Fruit fly (Drosophila melanogaster) whole organism, embryonic: ENCODE data around the gene CG5861.
A peak's percentile ranks its signal among the peaks of the same experiment; 100 is the strongest.

Experiments used
- ATbp ChIP-seq: fragments of 200-800 bp; sonication (Bioruptor generic); optimal IDR thresholded peaks from 2 replicates; lab custom pipeline; 2017; ENCODE audit warnings: missing biosample characterization, mild to moderate bottlenecking, missing genetic modification characterization, missing genetic modification reagents
- Ada2b ChIP-seq: fragments of 200-800 bp; sonication (Bioruptor generic); IDR thresholded peaks from 2 replicates; pipeline ENCODE4 v1.3.6; 2022; ENCODE audit warnings: missing biosample characterization, missing genetic modification characterization
- Adf1 ChIP-seq: fragments of 200-800 bp; sonication (Bioruptor generic); IDR thresholded peaks from 2 replicates; pipeline ENCODE4 v1.3.6; 2022; ENCODE audit warnings: missing biosample characterization, missing genetic modification characterization
- CG10209 ChIP-seq: fragments of 200-800 bp; sonication (Bioruptor generic); optimal IDR thresholded peaks from 3 replicates; lab custom pipeline; 2017; ENCODE audit warnings: missing biosample characterization, mild to moderate bottlenecking, missing genetic modification characterization, missing genetic modification reagents
- CG10431 ChIP-seq: fragments of 200-800 bp; sonication (Bioruptor generic); optimal IDR thresholded peaks from 3 replicates; lab custom pipeline; 2018; ENCODE audit warnings: missing biosample characterization, mild to moderate bottlenecking, missing genetic modification characterization
- CG11093 ChIP-seq: fragments of 200-800 bp; sonication (Bioruptor generic); IDR thresholded peaks from 3 replicates; pipeline ENCODE4 v1.3.6; 2022; ENCODE audit warnings: missing biosample characterization, missing genetic modification characterization
- CG11696 ChIP-seq: fragments of 200-800 bp; sonication (Bioruptor generic); IDR thresholded peaks from 2 replicates; pipeline ENCODE4 v1.3.6; 2022; ENCODE audit warnings: missing biosample characterization, missing genetic modification characterization
- CG13296 ChIP-seq: fragments of 200-800 bp; sonication (Bioruptor generic); optimal IDR thresholded peaks from 3 replicates; lab custom pipeline; 2018; ENCODE audit warnings: missing biosample characterization, mild to moderate bottlenecking, missing genetic modification characterization
- CG14860 ChIP-seq: fragments of 200-800 bp; sonication (Bioruptor generic); IDR thresholded peaks from 3 replicates; pipeline ENCODE4 v1.3.6; 2022; ENCODE audit warnings: missing biosample characterization, missing genetic modification characterization; ENCODE audit not compliant: partially characterized antibody
- CG15269 ChIP-seq: fragments of 200-800 bp; sonication (Bioruptor generic); optimal IDR thresholded peaks from 2 replicates; lab custom pipeline; 2018; ENCODE audit warnings: missing biosample characterization, mild to moderate bottlenecking, missing genetic modification characterization, moderate library complexity
- CG31388 ChIP-seq: fragments of 200-800 bp; sonication (Bioruptor generic); optimal IDR thresholded peaks from 2 replicates; lab custom pipeline; 2016; ENCODE audit warnings: missing biosample characterization, missing genetic modification characterization
- CG3407 ChIP-seq: fragments of 200-800 bp; sonication (Bioruptor generic); optimal IDR thresholded peaks from 2 replicates; lab custom pipeline; 2018; ENCODE audit warnings: missing biosample characterization, mild to moderate bottlenecking, missing genetic modification characterization
- CG7963 ChIP-seq: fragments of 200-800 bp; sonication (Bioruptor generic); IDR thresholded peaks from 3 replicates; pipeline ENCODE4 v1.3.6; 2022; ENCODE audit warnings: missing biosample characterization, missing genetic modification characterization; ENCODE audit not compliant: partially characterized antibody
- CG7987 ChIP-seq: fragments of 200-800 bp; sonication (Bioruptor generic); optimal IDR thresholded peaks from 2 replicates; lab custom pipeline; 2018; ENCODE audit warnings: missing biosample characterization, mild to moderate bottlenecking, missing genetic modification characterization, moderate library complexity
- CG9797 ChIP-seq: fragments of 200-800 bp; sonication (Bioruptor generic); optimal IDR thresholded peaks from 3 replicates; lab custom pipeline; 2018; ENCODE audit warnings: missing biosample characterization, mild to moderate bottlenecking, missing genetic modification characterization
- CoRest ChIP-seq: fragments of 200-800 bp; sonication (Bioruptor generic); optimal IDR thresholded peaks from 3 replicates; lab custom pipeline; 2018; ENCODE audit warnings: missing biosample characterization, mild to moderate bottlenecking, missing genetic modification characterization, moderate library complexity
- CrebB ChIP-seq: fragments of 200-800 bp; sonication (Bioruptor generic); optimal IDR thresholded peaks from 3 replicates; lab custom pipeline; 2018; ENCODE audit warnings: missing biosample characterization, mild to moderate bottlenecking, missing genetic modification characterization
- Deaf1 ChIP-seq: fragments of 200-800 bp; optimal IDR thresholded peaks from 3 replicates; lab custom pipeline; 2019; ENCODE audit warnings: missing biosample characterization, mild to moderate bottlenecking, missing genetic modification characterization, moderate library complexity
- Dfd ChIP-seq, 2 experiments: fragments of >200 bp; optimal IDR thresholded peaks; 2 replicates each; lab custom pipeline; 2017; ENCODE audit warnings: missing biosample characterization in 2 of 2, missing genetic modification characterization in 2 of 2
- Dp ChIP-seq: fragments of 200-800 bp; sonication (Bioruptor generic); optimal IDR thresholded peaks from 2 replicates; lab custom pipeline; 2018; ENCODE audit warnings: missing biosample characterization, mild to moderate bottlenecking, missing genetic modification characterization, moderate library complexity
- E2f1 ChIP-seq: fragments of 200-800 bp; sonication (Bioruptor generic); IDR thresholded peaks from 2 replicates; pipeline ENCODE4 v1.3.6; 2022; ENCODE audit warnings: missing biosample characterization, missing genetic modification characterization
- Gug ChIP-seq: fragments of 200-800 bp; sonication (Bioruptor generic); IDR thresholded peaks from 4 replicates; pipeline ENCODE4 v1.3.6; 2022; ENCODE audit warnings: missing biosample characterization, missing genetic modification characterization
- Kr ChIP-seq: fragments of 200-800 bp; sonication (Bioruptor generic); optimal IDR thresholded peaks from 2 replicates; lab custom pipeline; 2017; ENCODE audit warnings: missing biosample characterization, mild to moderate bottlenecking, missing genetic modification characterization
- MBD-R2 ChIP-seq: fragments of 200-800 bp; sonication (Bioruptor generic); IDR thresholded peaks from 2 replicates; pipeline ENCODE4 v1.3.6; 2022; ENCODE audit warnings: missing biosample characterization, missing genetic modification characterization
- Med ChIP-seq: fragments of 200-800 bp; sonication (Bioruptor generic); peaks from one replicate; lab custom pipeline; 2016; ENCODE audit warnings: missing biosample characterization, missing genetic modification characterization, mild to moderate bottlenecking, inconsistent platforms, moderate library complexity
- Rfx ChIP-seq: fragments of 200-800 bp; sonication (Bioruptor generic); IDR thresholded peaks from 2 replicates; pipeline ENCODE4 v1.3.6; 2022; ENCODE audit warnings: missing biosample characterization, missing genetic modification characterization
- Sox100B ChIP-seq: fragments of 200-800 bp; sonication (Bioruptor generic); optimal IDR thresholded peaks from 3 replicates; lab custom pipeline; 2018; ENCODE audit warnings: missing biosample characterization, mild to moderate bottlenecking, missing genetic modification characterization
- Trl ChIP-seq, 3 experiments: fragments of >200 bp in 2 of 3; fragments of 200-800 bp in 1 of 3; sonication (Bioruptor generic) in 1 of 3; optimal IDR thresholded peaks; 2 replicates in 1 of 3; 3 replicates in 2 of 3; lab custom pipeline; 2016 to 2017; ENCODE audit warnings: missing biosample characterization in 1 of 3, missing genetic modification characterization in 1 of 3
- ara ChIP-seq: fragments of 200-800 bp; sonication (Bioruptor generic); IDR thresholded peaks from 2 replicates; pipeline ENCODE4 v1.3.6; 2022; ENCODE audit warnings: missing biosample characterization, missing genetic modification characterization
- cg ChIP-seq: fragments of 200-800 bp; sonication (Bioruptor generic); optimal IDR thresholded peaks from 3 replicates; lab custom pipeline; 2019; ENCODE audit warnings: missing biosample characterization, mild to moderate bottlenecking, missing genetic modification characterization, moderate library complexity
- chm ChIP-seq: fragments of 200-800 bp; sonication (Bioruptor generic); IDR thresholded peaks from 2 replicates; pipeline ENCODE4 v1.3.6; 2022; ENCODE audit warnings: missing biosample characterization, missing genetic modification characterization
- cwo ChIP-seq: fragments of 200-800 bp; sonication (Bioruptor generic); optimal IDR thresholded peaks from 3 replicates; lab custom pipeline; 2017; ENCODE audit warnings: missing biosample characterization, missing genetic modification characterization, mild to moderate bottlenecking, moderate library complexity, missing genetic modification reagents
- da ChIP-seq: fragments of 200-800 bp; sonication (Bioruptor generic); optimal IDR thresholded peaks from 2 replicates; lab custom pipeline; 2016; ENCODE audit warnings: missing biosample characterization, missing genetic modification characterization
- ftz-f1 ChIP-seq: fragments of 200-800 bp; sonication (Bioruptor generic); optimal IDR thresholded peaks from 2 replicates; lab custom pipeline; 2016; ENCODE audit warnings: missing biosample characterization, missing genetic modification characterization
- fu2 ChIP-seq: fragments of 200-800 bp; sonication (Bioruptor generic); optimal IDR thresholded peaks from 2 replicates; lab custom pipeline; 2016; ENCODE audit warnings: missing biosample characterization, missing genetic modification characterization
- grau ChIP-seq: fragments of 200-800 bp; optimal IDR thresholded peaks from 3 replicates; lab custom pipeline; 2019; ENCODE audit warnings: missing biosample characterization, mild to moderate bottlenecking, missing genetic modification characterization, moderate library complexity
- kah ChIP-seq: fragments of 200-800 bp; sonication (Bioruptor generic); optimal IDR thresholded peaks from 2 replicates; lab custom pipeline; 2018; ENCODE audit warnings: missing biosample characterization, mild to moderate bottlenecking, missing genetic modification characterization
- lilli ChIP-seq: fragments of 200-800 bp; sonication (Bioruptor generic); optimal IDR thresholded peaks from 3 replicates; lab custom pipeline; 2016; ENCODE audit warnings: missing biosample characterization, missing genetic modification characterization
- mirr ChIP-seq: fragments of 200-800 bp; sonication (Bioruptor generic); optimal IDR thresholded peaks from 3 replicates; lab custom pipeline; 2018; ENCODE audit warnings: missing biosample characterization, mild to moderate bottlenecking, missing genetic modification characterization
- nau ChIP-seq: fragments of 200-800 bp; sonication (Bioruptor generic); optimal IDR thresholded peaks from 3 replicates; lab custom pipeline; 2017; ENCODE audit warnings: missing biosample characterization, mild to moderate bottlenecking, missing genetic modification characterization, missing genetic modification reagents
- nom ChIP-seq: fragments of 200-800 bp; sonication (Bioruptor generic); optimal IDR thresholded peaks from 2 replicates; lab custom pipeline; 2017; ENCODE audit warnings: missing biosample characterization, missing genetic modification characterization, mild to moderate bottlenecking, moderate library complexity, missing genetic modification reagents
- phol ChIP-seq: fragments of 200-800 bp; sonication (Bioruptor generic); optimal IDR thresholded peaks from 3 replicates; lab custom pipeline; 2018; ENCODE audit warnings: missing biosample characterization, mild to moderate bottlenecking, missing genetic modification characterization, moderate library complexity
- run ChIP-seq: fragments of 200-800 bp; sonication (Bioruptor generic); optimal IDR thresholded peaks from 3 replicates; lab custom pipeline; 2018; ENCODE audit warnings: missing biosample characterization, mild to moderate bottlenecking, missing genetic modification characterization
- seq ChIP-seq: fragments of 200-800 bp; sonication (Bioruptor generic); IDR thresholded peaks from 2 replicates; pipeline ENCODE4 v1.3.6; 2022; ENCODE audit warnings: missing biosample characterization, missing genetic modification characterization
- sima ChIP-seq: fragments of 200-800 bp; sonication (Bioruptor generic); optimal IDR thresholded peaks from 2 replicates; lab custom pipeline; 2016; ENCODE audit warnings: missing biosample characterization, missing genetic modification characterization
- so ChIP-seq: fragments of 200-800 bp; sonication (Bioruptor generic); IDR thresholded peaks from 3 replicates; pipeline ENCODE4 v1.3.6; 2022; ENCODE audit warnings: missing biosample characterization, missing genetic modification characterization
- sr ChIP-seq: fragments of 200-800 bp; sonication (Bioruptor generic); IDR thresholded peaks from 3 replicates; pipeline ENCODE4 v1.3.6; 2022; ENCODE audit warnings: missing biosample characterization, missing genetic modification characterization

The CG5861 gene

dm6 chr2L:16325515-16326257 lies 18.6 kb upstream of the CG5861 start, which contains the start of gene cact (continued):
- peak; percentile 77 for TF ChIP-seq CG11093

dm6 chr2L:16324833-16325232 lies 17.7 kb upstream of the CG5861 start:
- no peak for TF ChIP-seq Sox100B
- no peak for TF ChIP-seq MBD-R2 (GFP tag; lab: Robert Waterston, UW)
- TF ChIP-seq Deaf1 (tag; lab: Kevin White, UChicago) = peak; percentile 24
- no peak for TF ChIP-seq da (GFP tag; lab: Kevin White, UChicago)
- TF ChIP-seq CG7987 (GFP tag; lab: Kevin White, UChicago) = peak; percentile 16
- peak; percentile 54 for TF ChIP-seq ara (GFP tag; lab: Robert Waterston, UW)
- TF ChIP-seq Gug = no peak
- no peak for TF ChIP-seq CG7963 (GFP tag; lab: Robert Waterston, UW)
- peak; percentile 83 for TF ChIP-seq cg (GFP tag; lab: Kevin White, UChicago)
- TF ChIP-seq Adf1 (GFP tag; lab: Robert Waterston, UW) = peak; percentile 53
- peak; percentile 11 for TF ChIP-seq phol (tag; lab: Kevin White, UChicago)
- peak; percentile 5 for TF ChIP-seq ATbp
- TF ChIP-seq CG11696 = 0 out of 2 replicates have a peak, but pooled peaks have one; percentile 28
- TF ChIP-seq kah (GFP tag; lab: Kevin White, UChicago) = peak; percentile 98
- TF ChIP-seq run (tag; lab: Kevin White, UChicago) = no peak
- TF ChIP-seq mirr (GFP tag; lab: Kevin White, UChicago) = peak; percentile 1
- TF ChIP-seq sr = 0 out of 3 replicates have a peak, but pooled peaks have one; percentile 8
- TF ChIP-seq CG9797 (GFP tag; lab: Kevin White, UChicago) = no peak
- no peak for TF ChIP-seq nau (GFP tag; lab: Kevin White, UChicago)
- no peak for TF ChIP-seq CG10209 (GFP tag; lab: Kevin White, UChicago)
- TF ChIP-seq CrebB (tag; lab: Kevin White, UChicago) = no peak
- TF ChIP-seq CoRest (tag; lab: Kevin White, UChicago) = no peak
- TF ChIP-seq seq (GFP tag; lab: Robert Waterston, UW) = peak; percentile 29; the same call in 1 of the 2 replicates
- TF ChIP-seq Dp = peak; percentile 25
- TF ChIP-seq chm = peak; percentile 43; the same call in 1 of the 2 replicates
- TF ChIP-seq CG31388 = no peak
- TF ChIP-seq Trl (optimal IDR thresholded peaks at IDR 0.05; lab: Kevin White, UChicago) = peak in 1 of 2 experiments; percentile 12
- no peak for TF ChIP-seq Trl (GFP tag; optimal IDR thresholded peaks at IDR 0.05; lab: Kevin White, UChicago)
- TF ChIP-seq fu2 = no peak
- peak; percentile 63; the same call in 1 of the 2 replicates for TF ChIP-seq E2f1
- no peak for TF ChIP-seq Ada2b (GFP tag; lab: Robert Waterston, UW)
- no peak for TF ChIP-seq CG3407
- no peak for TF ChIP-seq lilli
- TF ChIP-seq CG10431 = peak; percentile 15
- 0 out of 2 replicates have a peak, but pooled peaks have one; percentile 27 for TF ChIP-seq Rfx (GFP tag; lab: Robert Waterston, UW)
- TF ChIP-seq grau (tag; lab: Kevin White, UChicago) = no peak
- no peak for TF ChIP-seq sima (GFP tag; lab: Kevin White, UChicago)
- peak; percentile 46 for TF ChIP-seq Med (GFP tag; lab: Kevin White, UChicago)
- TF ChIP-seq Dfd (GFP tag; optimal IDR thresholded peaks at IDR 0.05; lab: Kevin White, UChicago) = no peak
- 0 out of 3 replicates have a peak, but pooled peaks have one; percentile 25 for TF ChIP-seq so (GFP tag; lab: Robert Waterston, UW)
- no peak for TF ChIP-seq CG15269 (tag; lab: Kevin White, UChicago)
- no peak for TF ChIP-seq cwo (GFP tag; lab: Kevin White, UChicago)
- peak; percentile 73 for TF ChIP-seq nom (GFP tag; lab: Kevin White, UChicago)
- no peak for TF ChIP-seq CG14860 (GFP tag; lab: Robert Waterston, UW)
- no peak for TF ChIP-seq Kr
- TF ChIP-seq ftz-f1 (GFP tag; lab: Kevin White, UChicago) = no peak
- TF ChIP-seq CG13296 (GFP tag; lab: Kevin White, UChicago) = no peak
